Fruit fly (Drosophila melanogaster) whole organism, pupa: ENCODE measurements around the gene larp.

ENCODE experiments used
- CG14655 ChIP-seq: fragments of 200-800 bp; sonication (Bioruptor generic); optimal IDR thresholded peaks from 3 replicates; lab custom pipeline; 2017; ENCODE audit warnings: mild to moderate bottlenecking, missing biosample characterization, missing genetic modification reagents, missing genetic modification characterization
- CG15710 ChIP-seq: fragments of 200-800 bp; sonication (Bioruptor generic); optimal IDR thresholded peaks from 2 replicates; lab custom pipeline; 2018; ENCODE audit warnings: missing biosample characterization, mild to moderate bottlenecking, missing genetic modification characterization, moderate library complexity
- CG17806 ChIP-seq: fragments of 200-800 bp; sonication (Bioruptor generic); optimal IDR thresholded peaks from 2 replicates; lab custom pipeline; 2018; ENCODE audit warnings: missing biosample characterization, mild to moderate bottlenecking, missing genetic modification characterization, moderate library complexity
- CG32121 ChIP-seq: fragments of 200-800 bp; sonication (Bioruptor generic); IDR thresholded peaks from 2 replicates; pipeline ENCODE4 v1.3.6; 2022; ENCODE audit warnings: missing biosample characterization, missing genetic modification characterization
- CG9948 ChIP-seq: fragments of 200-800 bp; sonication (Bioruptor generic); optimal IDR thresholded peaks from 2 replicates; lab custom pipeline; 2018; ENCODE audit warnings: missing biosample characterization, mild to moderate bottlenecking, missing genetic modification characterization, moderate library complexity
- fd96Ca ChIP-seq: fragments of 200-800 bp; sonication (Bioruptor generic); IDR thresholded peaks from 3 replicates; pipeline ENCODE4 v1.3.6; 2022; ENCODE audit warnings: missing biosample characterization, missing genetic modification characterization

DNA sequence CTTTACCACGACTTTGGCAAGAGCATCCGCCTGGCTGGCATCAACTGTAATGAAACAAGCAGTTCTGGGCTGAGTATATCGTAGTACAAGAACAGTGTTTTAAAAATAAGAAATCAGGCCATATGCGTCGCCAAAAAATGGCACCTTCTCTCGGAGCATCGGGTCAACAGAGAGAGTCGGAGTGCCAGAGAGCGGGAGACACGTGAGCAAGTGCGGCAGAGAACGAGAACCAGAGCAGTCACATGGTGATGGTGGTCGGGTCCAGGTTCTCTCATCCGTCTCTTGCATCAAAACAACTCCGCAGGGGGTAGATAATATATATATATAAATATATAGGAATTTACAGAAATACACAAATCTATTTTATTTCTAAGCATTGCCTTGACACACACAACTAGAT lies 11.4 kb downstream of the larp start:
- TF ChIP-seq CG15710 (tag; lab: Kevin White, UChicago) (no peak), CG14655 (GFP tag; lab: Kevin White, UChicago) (no peak), CG32121 (GFP tag; lab: Robert Waterston, UW) (no peak), CG17806 (tag; lab: Kevin White, UChicago) (no peak), CG9948 (tag; lab: Kevin White, UChicago) (no peak), fd96Ca (GFP tag; lab: Robert Waterston, UW) (no peak)
